Worm (Caenorhabditis elegans) whole organism, L1 larva: ENCODE measurements around the gene acbp-7.

Experiments
- efl-1 ChIP-seq, 4 experiments: fragments of 150-350 bp; optimal IDR thresholded peaks in 3 of 4; peaks in 1 of 4; 1 replicate in 1 of 4; 2 replicates in 3 of 4; lab custom pipeline; 2014; ENCODE audit warnings: missing biosample characterization in 2 of 4, missing genetic modification characterization in 2 of 4, missing genetic modification reagents in 2 of 4
- egl-27 ChIP-seq, 2 experiments: fragments of 150-350 bp in 1 of 2; sonication (generic microtip); optimal IDR thresholded peaks; 3 replicates each; lab custom pipeline; 2017 to 2018; ENCODE audit warnings: missing biosample characterization in 2 of 2, missing genetic modification characterization in 2 of 2, missing genetic modification reagents in 2 of 2
- fkh-10 ChIP-seq: sonication (generic microtip); optimal IDR thresholded peaks from 2 replicates; lab custom pipeline; 2017; ENCODE audit warnings: missing biosample characterization, missing genetic modification reagents, missing genetic modification characterization
- fkh-4 ChIP-seq: sonication (generic microtip); optimal IDR thresholded peaks from 2 replicates; lab custom pipeline; 2016; ENCODE audit warnings: missing compliant biosample characterization, missing genetic modification characterization, borderline replicate concordance
- fos-1 ChIP-seq: fragments of 150-350 bp; optimal IDR thresholded peaks from 2 replicates; lab custom pipeline; 2014; ENCODE audit warnings: missing biosample characterization, missing genetic modification characterization
- lin-13 ChIP-seq: fragments of 150-350 bp; optimal IDR thresholded peaks from 2 replicates; lab custom pipeline; 2014; ENCODE audit warnings: missing biosample characterization, missing genetic modification reagents, missing genetic modification characterization
- lsy-2 ChIP-seq, 2 experiments: fragments of 150-350 bp; optimal IDR thresholded peaks; 2 replicates each; lab custom pipeline; 2014; ENCODE audit warnings: missing biosample characterization in 2 of 2, missing genetic modification characterization in 2 of 2
- nhr-12 ChIP-seq: sonication (generic microtip); optimal IDR thresholded peaks from 2 replicates; lab custom pipeline; 2017; ENCODE audit warnings: missing biosample characterization, missing genetic modification characterization
- nhr-28 ChIP-seq: fragments of 150-350 bp; optimal IDR thresholded peaks from 2 replicates; lab custom pipeline; 2014; ENCODE audit warnings: missing biosample characterization, missing genetic modification characterization
- nhr-90 ChIP-seq: sonication (generic microtip); optimal IDR thresholded peaks from 2 replicates; lab custom pipeline; 2016; ENCODE audit warnings: mild to moderate bottlenecking, missing genetic modification characterization, missing compliant biosample characterization; ENCODE audit not compliant: poor library complexity
- pax-3 ChIP-seq: fragments of 200-800 bp; sonication (Bioruptor generic); optimal IDR thresholded peaks from 2 replicates; lab custom pipeline; 2018; ENCODE audit warnings: mild to moderate bottlenecking, missing genetic modification characterization, moderate library complexity, missing compliant biosample characterization
- snpc-4 ChIP-seq: fragments of 150-350 bp; optimal IDR thresholded peaks from 2 replicates; lab custom pipeline; 2014; ENCODE audit warnings: missing biosample characterization, missing genetic modification characterization
- unc-62 ChIP-seq: fragments of 150-350 bp; optimal IDR thresholded peaks from 2 replicates; lab custom pipeline; 2014; ENCODE audit warnings: missing biosample characterization, missing genetic modification reagents, missing genetic modification characterization
- vab-15 ChIP-seq: sonication (generic microtip); optimal IDR thresholded peaks from 2 replicates; lab custom pipeline; 2017; ENCODE audit warnings: missing genotype, mild to moderate bottlenecking, missing genetic modification characterization, missing compliant biosample characterization

- TF ChIP-seq nhr-28 (tag; lab: Kevin White, UChicago) (no peak), nhr-90 (tag; lab: Kevin White, UChicago) (no peak), nhr-12 (tag; lab: Kevin White, UChicago) (no peak), fkh-10 (GFP tag; lab: Kevin White, UChicago) (no peak), lsy-2 (tag; optimal IDR thresholded peaks at IDR 0.05; lab: Kevin White, UChicago) (no peak), unc-62 (no peak), efl-1 (optimal IDR thresholded peaks at IDR 0.05; lab: Kevin White, UChicago) (no peak), efl-1 (GFP tag; optimal IDR thresholded peaks at IDR 0.05 in 1 of 2; lab: Kevin White, UChicago) (no peak), egl-27 (tag; optimal IDR thresholded peaks at IDR 0.05; lab: Kevin White, UChicago) (no peak), fkh-4 (tag; lab: Kevin White, UChicago) (no peak), snpc-4 (tag; lab: Kevin White, UChicago) (no peak), lin-13 (GFP tag; lab: Kevin White, UChicago) (no peak), fos-1 (tag; lab: Kevin White, UChicago) (no peak), vab-15 (tag; lab: Kevin White, UChicago) (no peak), pax-3 (tag; lab: Kevin White, UChicago) (no peak)
Observed at ce11 chrIII:4811195-4811594, 26.3 kb upstream of the acbp-7 start, which contains the start of gene C38D4.7.
